Worm (Caenorhabditis elegans) whole organism, late embryonic: ENCODE measurements around the gene Y62E10A.3.

Experiments used
- ama-1 ChIP-seq: fragments of 150-350 bp; optimal IDR thresholded peaks from 2 replicates; lab custom pipeline; 2014
- fkh-10 ChIP-seq: fragments of 150-350 bp; optimal IDR thresholded peaks from 2 replicates; lab custom pipeline; 2014; ENCODE audit warnings: missing biosample characterization, missing genetic modification reagents, missing genetic modification characterization
- lin-11 ChIP-seq: fragments of 200-800 bp; sonication (Bioruptor generic); optimal IDR thresholded peaks from 2 replicates; lab custom pipeline; 2018; ENCODE audit warnings: mild to moderate bottlenecking, missing genetic modification characterization, missing compliant biosample characterization
- pha-4 ChIP-seq: fragments of 150-350 bp; optimal IDR thresholded peaks from 2 replicates; lab custom pipeline; 2018; ENCODE audit warnings: missing biosample characterization, missing genetic modification reagents, missing genetic modification characterization
- pqm-1 ChIP-seq: sonication (generic microtip); optimal IDR thresholded peaks from 2 replicates; lab custom pipeline; 2016; ENCODE audit warnings: missing genetic modification characterization, missing compliant biosample characterization
- ttx-3 ChIP-seq: sonication (generic microtip); optimal IDR thresholded peaks from 2 replicates; lab custom pipeline; 2016; ENCODE audit warnings: missing genetic modification reagents, missing genetic modification characterization, missing compliant biosample characterization

ce11 chrIV:13327064-13327463 is 33.0 kb downstream of the Y62E10A.3 start:
- TF ChIP-seq ttx-3 (tag; lab: Kevin White, UChicago) (no peak), lin-11 (no peak), pha-4 (no peak), pqm-1 (tag; lab: Kevin White, UChicago) (no peak), ama-1 (no peak), fkh-10 (GFP tag; lab: Kevin White, UChicago) (no peak)
